Worm (Caenorhabditis elegans) whole organism, L1 larva: ENCODE results near the gene irld-65.

ENCODE experiments used
- C04F5.9 ChIP-seq: sonication (generic microtip); optimal IDR thresholded peaks from 2 replicates; lab custom pipeline; 2016; ENCODE audit warnings: missing genetic modification characterization, missing compliant biosample characterization
- F16B12.6 ChIP-seq: fragments of 150-350 bp; optimal IDR thresholded peaks from 2 replicates; lab custom pipeline; 2014; ENCODE audit warnings: missing biosample characterization, missing genetic modification characterization
- ceh-63 ChIP-seq: fragments of 200-800 bp; sonication (Bioruptor generic); optimal IDR thresholded peaks from 2 replicates; lab custom pipeline; 2018; ENCODE audit warnings: mild to moderate bottlenecking, missing genetic modification characterization, missing compliant biosample characterization
- dsc-1 ChIP-seq: sonication (generic microtip); optimal IDR thresholded peaks from 2 replicates; lab custom pipeline; 2016; ENCODE audit warnings: mild to moderate bottlenecking, missing genetic modification characterization, missing compliant biosample characterization
- efl-1 ChIP-seq, 4 experiments: fragments of 150-350 bp; optimal IDR thresholded peaks in 3 of 4; peaks in 1 of 4; 1 replicate in 1 of 4; 2 replicates in 3 of 4; lab custom pipeline; 2014; ENCODE audit warnings: missing biosample characterization in 2 of 4, missing genetic modification characterization in 2 of 4, missing genetic modification reagents in 2 of 4
- efl-3 ChIP-seq: fragments of 200-800 bp; sonication (Bioruptor generic); optimal IDR thresholded peaks from 2 replicates; lab custom pipeline; 2018; ENCODE audit warnings: mild to moderate bottlenecking, missing genetic modification characterization, missing compliant biosample characterization
- egl-27 ChIP-seq, 2 experiments: fragments of 150-350 bp in 1 of 2; sonication (generic microtip); optimal IDR thresholded peaks; 3 replicates each; lab custom pipeline; 2017 to 2018; ENCODE audit warnings: missing biosample characterization in 2 of 2, missing genetic modification characterization in 2 of 2, missing genetic modification reagents in 2 of 2
- elt-2 ChIP-seq: sonication (generic microtip); optimal IDR thresholded peaks from 2 replicates; lab custom pipeline; 2016; ENCODE audit warnings: missing genetic modification characterization, mild to moderate bottlenecking, inconsistent platforms, missing compliant biosample characterization, missing genetic modification reagents
- lir-3 ChIP-seq: sonication (generic microtip); optimal IDR thresholded peaks from 2 replicates; lab custom pipeline; 2016; ENCODE audit warnings: mild to moderate bottlenecking, missing genetic modification characterization, moderate library complexity, missing compliant biosample characterization; ENCODE audit not compliant: poor library complexity
- mdl-1 ChIP-seq, 2 experiments: fragments of 150-350 bp; optimal IDR thresholded peaks; 2 replicates each; lab custom pipeline; 2014 to 2017; ENCODE audit warnings: missing biosample characterization in 2 of 2, missing genetic modification characterization in 2 of 2, inconsistent platforms in 1 of 2
- nhr-11 ChIP-seq: fragments of 150-350 bp; optimal IDR thresholded peaks from 2 replicates; lab custom pipeline; 2014; ENCODE audit warnings: missing biosample characterization, missing genetic modification characterization
- nhr-237 ChIP-seq: fragments of 150-350 bp; optimal IDR thresholded peaks from 2 replicates; lab custom pipeline; 2014; ENCODE audit warnings: missing biosample characterization, missing genetic modification characterization
- nhr-85 ChIP-seq: sonication (generic microtip); peaks from one replicate; lab custom pipeline; 2016; ENCODE audit warnings: missing genetic modification characterization, inconsistent platforms, missing compliant biosample characterization
- pag-3 ChIP-seq: sonication (generic microtip); optimal IDR thresholded peaks from 2 replicates; lab custom pipeline; 2017; ENCODE audit warnings: missing genetic modification characterization, mild to moderate bottlenecking, missing compliant biosample characterization, antibody characterized with exemption, borderline replicate concordance; ENCODE audit not compliant: insufficient read depth
- pax-3 ChIP-seq: fragments of 200-800 bp; sonication (Bioruptor generic); optimal IDR thresholded peaks from 2 replicates; lab custom pipeline; 2018; ENCODE audit warnings: mild to moderate bottlenecking, missing genetic modification characterization, moderate library complexity, missing compliant biosample characterization
- sox-4 ChIP-seq: sonication (generic microtip); optimal IDR thresholded peaks from 2 replicates; lab custom pipeline; 2016; ENCODE audit warnings: missing genetic modification characterization, missing compliant biosample characterization
- tbx-2 ChIP-seq: sonication (generic microtip); optimal IDR thresholded peaks from 2 replicates; lab custom pipeline; 2016; ENCODE audit warnings: missing genetic modification characterization, missing compliant biosample characterization
- unc-130 ChIP-seq: fragments of 150-350 bp; optimal IDR thresholded peaks from 2 replicates; lab custom pipeline; 2017; ENCODE audit warnings: missing biosample characterization, missing genetic modification characterization, inconsistent platforms
- vab-15 ChIP-seq: sonication (generic microtip); optimal IDR thresholded peaks from 2 replicates; lab custom pipeline; 2017; ENCODE audit warnings: missing genotype, mild to moderate bottlenecking, missing genetic modification characterization, missing compliant biosample characterization

The irld-65 gene

ce11 chrII:2884810-2885209 lies 52.9 kb downstream of the irld-65 start, which contains the start of gene pigw-1:
TSS of gene pigw-1 (minus strand) at chrII:2884910.
- TF ChIP-seq unc-130 (tag; lab: Kevin White, UChicago) (no peak), ceh-63 (GFP tag; lab: Kevin White, UChicago) (no peak), nhr-85 (tag; lab: Kevin White, UChicago) (no peak), tbx-2 (no peak), efl-3 (GFP tag; lab: Kevin White, UChicago) (no peak), egl-27 (tag; optimal IDR thresholded peaks at IDR 0.05; lab: Kevin White, UChicago) (no peak), F16B12.6 (tag; lab: Kevin White, UChicago) (no peak), dsc-1 (tag; lab: Kevin White, UChicago) (no peak), vab-15 (no peak), nhr-237 (tag; lab: Kevin White, UChicago) (no peak), pag-3 (tag; lab: Kevin White, UChicago) (no peak), sox-4 (tag; lab: Kevin White, UChicago) (no peak), elt-2 (no peak), nhr-11 (no peak), lir-3 (tag; lab: Kevin White, UChicago) (no peak), mdl-1 (tag; optimal IDR thresholded peaks at IDR 0.05; lab: Kevin White, UChicago) (no peak), pax-3 (tag; lab: Kevin White, UChicago) (no peak), C04F5.9 (tag; lab: Kevin White, UChicago) (no peak), efl-1 (optimal IDR thresholded peaks at IDR 0.05; lab: Kevin White, UChicago) (no peak), efl-1 (GFP tag; optimal IDR thresholded peaks at IDR 0.05 in 1 of 2; lab: Kevin White, UChicago) (no peak)
- TF ChIP-seq, all 84 proteins: peak for 0
